Worm (Caenorhabditis elegans) whole organism, midembryonic: Measurements from ENCODE around the gene F21D5.3.
"Not testable (repeated sequence)": the region's sequence is repeated elsewhere in the genome, so short reads cannot be mapped to it uniquely, and the experiment has no call there.

ENCODE experiments used
- T22C8.4 ChIP-seq: fragments of 200-800 bp; sonication (Bioruptor generic); IDR thresholded peaks from 2 replicates; pipeline ENCODE4 v1.3.6; 2022; ENCODE audit warnings: missing genetic modification characterization, missing compliant biosample characterization
- cog-1 ChIP-seq: sonication (generic microtip); optimal IDR thresholded peaks from 2 replicates; lab custom pipeline; 2016; ENCODE audit warnings: missing genetic modification characterization, missing compliant biosample characterization
- flt-1 ChIP-seq: fragments of 200-800 bp; sonication (Bioruptor generic); IDR thresholded peaks from 2 replicates; pipeline ENCODE4 v1.3.6; 2022; ENCODE audit warnings: missing genetic modification characterization, missing compliant biosample characterization
- klf-2 ChIP-seq: fragments of 200-800 bp; sonication (Bioruptor generic); conservative IDR thresholded peaks from 2 replicates; pipeline ENCODE4 v1.3.6; 2022; ENCODE audit warnings: missing genetic modification reagents, missing genetic modification characterization, missing compliant biosample characterization
- med-1 ChIP-seq: sonication (generic microtip); optimal IDR thresholded peaks from 2 replicates; lab custom pipeline; 2017; ENCODE audit warnings: missing genetic modification characterization, mild to moderate bottlenecking, missing compliant biosample characterization, antibody characterized with exemption, missing genetic modification reagents; ENCODE audit not compliant: insufficient read depth
- ref-1 ChIP-seq: fragments of 200-800 bp; sonication (Bioruptor generic); conservative IDR thresholded peaks from 2 replicates; pipeline ENCODE4 v1.3.6; 2022; ENCODE audit warnings: missing genetic modification reagents, missing genetic modification characterization, missing compliant biosample characterization
- tab-1 ChIP-seq: fragments of 200-800 bp; sonication (Bioruptor generic); IDR thresholded peaks from 2 replicates; pipeline ENCODE4 v1.3.6; 2022; ENCODE audit warnings: missing genetic modification characterization, missing compliant biosample characterization
- ztf-23 ChIP-seq: fragments of 200-800 bp; sonication (Bioruptor generic); IDR thresholded peaks from 2 replicates; pipeline ENCODE4 v1.3.6; 2022; ENCODE audit warnings: missing genetic modification reagents, missing genetic modification characterization, missing compliant biosample characterization
- ztf-29 ChIP-seq: fragments of 200-800 bp; sonication (Bioruptor generic); IDR thresholded peaks from 2 replicates; pipeline ENCODE4 v1.3.6; 2022; ENCODE audit warnings: missing genetic modification reagents, missing genetic modification characterization, missing compliant biosample characterization

The F21D5.3 gene

ce11 chrIV:8730469-8730868, at the start of gene F21D5.3:
F21D5.3 (plus strand) TSS chrIV:8730815.
- no peak for TF ChIP-seq tab-1 (GFP tag; lab: Robert Waterston, UW)
- no peak for TF ChIP-seq ztf-29 (GFP tag; lab: Robert Waterston, UW)
- no peak for TF ChIP-seq T22C8.4 (GFP tag; lab: Robert Waterston, UW)
- TF ChIP-seq klf-2 = no peak
- no peak for TF ChIP-seq cog-1 (tag; lab: Kevin White, UChicago)
- TF ChIP-seq ztf-23 (GFP tag; lab: Robert Waterston, UW) = no peak
- no peak for TF ChIP-seq flt-1 (GFP tag; lab: Robert Waterston, UW)

DNA sequence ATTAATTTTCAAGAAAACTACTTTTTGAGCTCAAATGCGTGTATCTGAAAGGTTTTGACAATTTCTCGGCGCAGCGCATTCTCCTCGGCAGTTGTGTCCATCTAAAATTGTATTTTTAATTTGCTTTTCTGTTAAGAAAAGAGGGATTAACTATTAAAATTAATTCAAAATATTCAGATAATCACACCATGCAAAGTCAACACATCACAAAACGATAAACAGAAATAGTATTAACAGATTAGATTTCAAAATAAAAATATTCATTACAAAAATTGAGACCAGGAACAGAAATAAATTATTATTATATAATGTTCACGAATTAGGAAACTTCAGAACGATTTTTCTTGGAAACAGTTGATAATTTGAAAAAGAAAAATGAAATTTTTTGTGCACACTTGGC, 44.1 kb upstream of the F21D5.3 start, which contains the start of gene pole-2:
Gene pole-2, minus strand, starts transcription at position 101 of the 400 bp plus-strand sequence.
- TF ChIP-seq klf-2 (no peak), ztf-23 (GFP tag; lab: Robert Waterston, UW) (no peak), ztf-29 (GFP tag; lab: Robert Waterston, UW) (no peak), T22C8.4 (GFP tag; lab: Robert Waterston, UW) (no peak), ref-1 (GFP tag; lab: Robert Waterston, UW) (no peak), cog-1 (tag; lab: Kevin White, UChicago) (no peak), tab-1 (GFP tag; lab: Robert Waterston, UW) (no peak), flt-1 (GFP tag; lab: Robert Waterston, UW) (no peak), med-1 (GFP tag; lab: Kevin White, UChicago) (no peak)

ce11 chrIV:8686966-8687365, 43.6 kb upstream of the F21D5.3 start:
- TF ChIP-seq ztf-29 (GFP tag; lab: Robert Waterston, UW) (no peak), med-1 (GFP tag; lab: Kevin White, UChicago) (no peak), ref-1 (GFP tag; lab: Robert Waterston, UW) (no peak), T22C8.4 (GFP tag; lab: Robert Waterston, UW) (no peak), ztf-23 (GFP tag; lab: Robert Waterston, UW) (no peak), klf-2 (no peak), tab-1 (GFP tag; lab: Robert Waterston, UW) (no peak), cog-1 (tag; lab: Kevin White, UChicago) (no peak), flt-1 (GFP tag; lab: Robert Waterston, UW) (no peak)

- peak; percentile 70; the same call in 1 of the 2 replicates for TF ChIP-seq T22C8.4 (GFP tag; lab: Robert Waterston, UW)
- TF ChIP-seq flt-1 (GFP tag; lab: Robert Waterston, UW) = no peak
- TF ChIP-seq klf-2 = no peak
- no peak for TF ChIP-seq med-1 (GFP tag; lab: Kevin White, UChicago)
- TF ChIP-seq ztf-29 (GFP tag; lab: Robert Waterston, UW) = no peak
- no peak for TF ChIP-seq ref-1 (GFP tag; lab: Robert Waterston, UW)
- peak; percentile 37 for TF ChIP-seq cog-1 (tag; lab: Kevin White, UChicago)
- no peak for TF ChIP-seq ztf-23 (GFP tag; lab: Robert Waterston, UW)
- TF ChIP-seq tab-1 (GFP tag; lab: Robert Waterston, UW) = no peak
Measured at ce11 chrIV:8687605-8688191, 42.9 kb upstream of the F21D5.3 start, which contains the start of gene snrp-3. snrp-3 (minus strand) TSS chrIV:8687810.

ce11 chrIV:8691486-8691885, 39.1 kb upstream of the F21D5.3 start, which contains the start of the genes hst-1 and ints-6:
hst-1 (minus strand) TSS chrIV:8691513.
ints-6 (plus strand) TSS chrIV:8691745.
- TF ChIP-seq cog-1 (tag; lab: Kevin White, UChicago) (no peak), tab-1 (GFP tag; lab: Robert Waterston, UW) (no peak), med-1 (GFP tag; lab: Kevin White, UChicago) (no peak), ref-1 (GFP tag; lab: Robert Waterston, UW) (no peak), T22C8.4 (GFP tag; lab: Robert Waterston, UW) (no peak), klf-2 (no peak), flt-1 (GFP tag; lab: Robert Waterston, UW) (no peak), ztf-29 (GFP tag; lab: Robert Waterston, UW) (no peak), ztf-23 (GFP tag; lab: Robert Waterston, UW) (no peak)

- no peak for TF ChIP-seq T22C8.4 (GFP tag; lab: Robert Waterston, UW)
- TF ChIP-seq flt-1 (GFP tag; lab: Robert Waterston, UW) = no peak
- TF ChIP-seq ref-1 (GFP tag; lab: Robert Waterston, UW) = no peak
- no peak for TF ChIP-seq klf-2
- TF ChIP-seq cog-1 (tag; lab: Kevin White, UChicago) = no peak
- TF ChIP-seq med-1 (GFP tag; lab: Kevin White, UChicago) = no peak
- no peak for TF ChIP-seq tab-1 (GFP tag; lab: Robert Waterston, UW)
- TF ChIP-seq ztf-29 (GFP tag; lab: Robert Waterston, UW) = no peak
- TF ChIP-seq ztf-23 (GFP tag; lab: Robert Waterston, UW) = no peak
Measured at ce11 chrIV:8697436-8697835, 33.2 kb upstream of the F21D5.3 start, which contains the start of gene ttll-11. ttll-11 (plus strand) TSS chrIV:8697736.

ce11 chrIV:8705504-8705903, 25.1 kb upstream of the F21D5.3 start, which contains the start of gene H23L24.4:
H23L24.4 (minus strand) TSS chrIV:8705604.
- TF ChIP-seq ref-1 (GFP tag; lab: Robert Waterston, UW) (no peak), flt-1 (GFP tag; lab: Robert Waterston, UW) (no peak), ztf-23 (GFP tag; lab: Robert Waterston, UW) (no peak), med-1 (GFP tag; lab: Kevin White, UChicago) (no peak), tab-1 (GFP tag; lab: Robert Waterston, UW) (no peak), klf-2 (no peak)

- no peak for TF ChIP-seq klf-2
Measured at ce11 chrIV:8708046-8708445, 22.6 kb upstream of the F21D5.3 start.

DNA sequence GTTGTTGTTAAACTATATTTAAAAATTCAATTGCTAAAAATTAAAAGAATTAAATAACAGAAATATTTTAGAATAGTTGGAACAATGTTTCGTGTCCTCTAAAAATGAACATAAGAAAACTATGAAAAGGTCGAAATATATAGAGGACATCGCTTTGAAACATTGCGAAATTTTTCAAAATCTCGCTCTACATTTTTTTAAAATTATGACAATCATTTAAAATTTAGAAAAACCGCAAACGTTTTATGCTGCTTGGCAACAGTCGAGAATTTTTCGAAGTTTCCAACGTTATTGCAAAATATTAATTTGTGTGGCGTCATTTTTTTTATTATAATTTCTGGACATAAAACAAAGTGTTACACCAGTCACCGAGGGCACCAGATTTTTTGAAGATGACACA, 15.6 kb upstream of the F21D5.3 start, which contains the start of the genes parg-2 and ipla-5:
Gene parg-2, minus strand, starts transcription at position 101 of the 400 bp plus-strand sequence.
Gene ipla-5, plus strand, starts transcription at position 216 of the 400 bp plus-strand sequence.
- not testable (repeated sequence) for TF ChIP-seq tab-1, flt-1, ztf-29 (GFP tag; lab: Robert Waterston, UW)
